Fruit fly (Drosophila melanogaster) whole organism, embryonic: Measurements from ENCODE around the gene CG7878.
A peak's percentile ranks its signal among the peaks of the same experiment; 100 is the strongest.

Source experiments
- Awh ChIP-seq: fragments of 200-800 bp; sonication (Bioruptor generic); IDR thresholded peaks from 2 replicates; pipeline ENCODE4, ENCODE4 v1.3.6; 2022; ENCODE audit warnings: missing biosample characterization, missing genetic modification characterization
- CG11398 ChIP-seq: fragments of 200-800 bp; sonication (Bioruptor generic); optimal IDR thresholded peaks from 2 replicates; lab custom pipeline; 2016; ENCODE audit warnings: missing biosample characterization, missing genetic modification characterization
- CG12744 ChIP-seq: fragments of 200-800 bp; sonication (Bioruptor generic); optimal IDR thresholded peaks from 2 replicates; lab custom pipeline; 2016; ENCODE audit warnings: missing biosample characterization, missing genetic modification characterization
- CG14860 ChIP-seq: fragments of 200-800 bp; sonication (Bioruptor generic); IDR thresholded peaks from 3 replicates; pipeline ENCODE4 v1.3.6; 2022; ENCODE audit warnings: missing biosample characterization, missing genetic modification characterization; ENCODE audit not compliant: partially characterized antibody
- CG16813 ChIP-seq: fragments of 200-800 bp; sonication (Bioruptor generic); IDR thresholded peaks from 3 replicates; pipeline ENCODE4 v1.3.6; 2022; ENCODE audit warnings: missing biosample characterization, missing genetic modification characterization; ENCODE audit not compliant: partially characterized antibody
- CG18476 ChIP-seq: fragments of 200-800 bp; sonication (Bioruptor generic); optimal IDR thresholded peaks from 2 replicates; lab custom pipeline; 2016; ENCODE audit warnings: missing biosample characterization, mild to moderate bottlenecking, missing genetic modification characterization
- CG3847 ChIP-seq: fragments of 200-800 bp; sonication (Bioruptor generic); IDR thresholded peaks from 2 replicates; pipeline ENCODE4 v1.3.6; 2022; ENCODE audit warnings: missing biosample characterization, missing genetic modification characterization
- CG3995 ChIP-seq: fragments of 200-800 bp; sonication (Bioruptor generic); optimal IDR thresholded peaks from 3 replicates; lab custom pipeline; 2016; ENCODE audit warnings: missing biosample characterization, missing genetic modification characterization
- CG43689 ChIP-seq: fragments of 200-800 bp; sonication (Bioruptor generic); IDR thresholded peaks from 2 replicates; pipeline ENCODE4 v1.3.6; 2022; ENCODE audit warnings: missing biosample characterization, missing genetic modification characterization
- CkIIα-i1 ChIP-seq: fragments of 200-800 bp; sonication (Bioruptor generic); IDR thresholded peaks from 2 replicates; pipeline ENCODE4 v1.3.6; 2022; ENCODE audit warnings: missing biosample characterization, missing genetic modification characterization
- Dad ChIP-seq: fragments of 200-800 bp; sonication (Bioruptor generic); optimal IDR thresholded peaks from 3 replicates; lab custom pipeline; 2016; ENCODE audit warnings: missing biosample characterization, missing genetic modification characterization
- Dbx ChIP-seq: fragments of 200-800 bp; sonication (Bioruptor generic); IDR thresholded peaks from 3 replicates; pipeline ENCODE4 v1.3.6; 2022; ENCODE audit warnings: missing biosample characterization, missing genetic modification characterization
- Dll ChIP-seq: fragments of 200-800 bp; sonication (Bioruptor generic); IDR thresholded peaks from 4 replicates; pipeline ENCODE4 v1.3.6; 2022; ENCODE audit warnings: missing biosample characterization, missing genetic modification characterization; ENCODE audit not compliant: partially characterized antibody
- Doc3 ChIP-seq: fragments of 200-800 bp; sonication (Bioruptor generic); IDR thresholded peaks from 3 replicates; pipeline ENCODE4 v1.3.6; 2022; ENCODE audit warnings: missing biosample characterization, missing genetic modification characterization; ENCODE audit not compliant: partially characterized antibody
- Dref ChIP-seq: fragments of 200-800 bp; sonication (Bioruptor generic); IDR thresholded peaks from 2 replicates; pipeline ENCODE4 v1.3.6; 2022; ENCODE audit warnings: missing biosample characterization, missing genetic modification characterization
- HLH54F ChIP-seq: fragments of 200-800 bp; sonication (Bioruptor generic); optimal IDR thresholded peaks from 3 replicates; lab custom pipeline; 2016; ENCODE audit warnings: missing biosample characterization, missing genetic modification characterization
- Lim3 ChIP-seq: fragments of 200-800 bp; sonication (Bioruptor generic); IDR thresholded peaks from 2 replicates; pipeline ENCODE4 v1.3.6; 2022; ENCODE audit warnings: missing biosample characterization, missing genetic modification characterization
- MBD-R2 ChIP-seq: fragments of 200-800 bp; sonication (Bioruptor generic); IDR thresholded peaks from 2 replicates; pipeline ENCODE4 v1.3.6; 2022; ENCODE audit warnings: missing biosample characterization, missing genetic modification characterization
- Meics ChIP-seq: fragments of 200-800 bp; sonication (Bioruptor generic); optimal IDR thresholded peaks from 2 replicates; lab custom pipeline; 2017; ENCODE audit warnings: missing biosample characterization, mild to moderate bottlenecking, missing genetic modification characterization
- NK7.1 ChIP-seq: fragments of 200-800 bp; sonication (Bioruptor generic); optimal IDR thresholded peaks from 3 replicates; lab custom pipeline; 2016; ENCODE audit warnings: missing biosample characterization, missing genetic modification characterization
- Nf-YA ChIP-seq: fragments of 200-800 bp; sonication (Bioruptor generic); IDR thresholded peaks from 2 replicates; pipeline ENCODE4 v1.3.6; 2022; ENCODE audit warnings: missing biosample characterization, missing genetic modification characterization
- Scr ChIP-seq: fragments of 200-800 bp; sonication (Bioruptor generic); IDR thresholded peaks from 2 replicates; pipeline ENCODE4 v1.3.6; 2022; ENCODE audit warnings: missing biosample characterization, missing genetic modification characterization; ENCODE audit not compliant: partially characterized antibody
- abd-A ChIP-seq: fragments of 200-800 bp; sonication (Bioruptor generic); optimal IDR thresholded peaks from 3 replicates; lab custom pipeline; 2019; ENCODE audit warnings: missing biosample characterization, mild to moderate bottlenecking, missing genetic modification characterization, moderate library complexity
- amos ChIP-seq: fragments of 200-800 bp; sonication (Bioruptor generic); IDR thresholded peaks from 2 replicates; pipeline ENCODE4 v1.3.6; 2022; ENCODE audit warnings: missing biosample characterization, missing genetic modification characterization; ENCODE audit not compliant: partially characterized antibody
- ap ChIP-seq: fragments of 200-800 bp; sonication (Bioruptor generic); IDR thresholded peaks from 2 replicates; pipeline ENCODE4 v1.3.6; 2022; ENCODE audit warnings: missing biosample characterization, missing genetic modification characterization
- ara ChIP-seq: fragments of 200-800 bp; sonication (Bioruptor generic); IDR thresholded peaks from 2 replicates; pipeline ENCODE4 v1.3.6; 2022; ENCODE audit warnings: missing biosample characterization, missing genetic modification characterization
- bbx ChIP-seq: fragments of 200-800 bp; sonication (Bioruptor generic); IDR thresholded peaks from 2 replicates; pipeline ENCODE4 v1.3.6; 2022; ENCODE audit warnings: missing biosample characterization, missing genetic modification characterization; ENCODE audit not compliant: partially characterized antibody
- cwo ChIP-seq: fragments of 200-800 bp; sonication (Bioruptor generic); optimal IDR thresholded peaks from 3 replicates; lab custom pipeline; 2017; ENCODE audit warnings: missing biosample characterization, missing genetic modification characterization, mild to moderate bottlenecking, moderate library complexity, missing genetic modification reagents
- dimm ChIP-seq: fragments of 200-800 bp; sonication (Bioruptor generic); IDR thresholded peaks from 2 replicates; pipeline ENCODE4 v1.3.6; 2022; ENCODE audit warnings: missing biosample characterization, missing genetic modification characterization
- ems ChIP-seq: fragments of 200-800 bp; sonication (Bioruptor generic); optimal IDR thresholded peaks from 3 replicates; lab custom pipeline; 2016; ENCODE audit warnings: missing biosample characterization, missing genetic modification characterization
- exex ChIP-seq: fragments of 200-800 bp; sonication (Bioruptor generic); optimal IDR thresholded peaks from 4 replicates; lab custom pipeline; 2018; ENCODE audit warnings: missing biosample characterization, mild to moderate bottlenecking, missing genetic modification characterization, moderate library complexity
- h ChIP-seq: fragments of >200 bp; optimal IDR thresholded peaks from 2 replicates; lab custom pipeline; 2017
- ind ChIP-seq: fragments of 200-800 bp; sonication (Bioruptor generic); optimal IDR thresholded peaks from 3 replicates; lab custom pipeline; 2016; ENCODE audit warnings: missing biosample characterization, missing genetic modification characterization
- kay ChIP-seq: fragments of 200-800 bp; sonication (Bioruptor generic); optimal IDR thresholded peaks from 2 replicates; lab custom pipeline; 2016; ENCODE audit warnings: missing biosample characterization, missing genetic modification characterization
- nau ChIP-seq: fragments of 200-800 bp; sonication (Bioruptor generic); optimal IDR thresholded peaks from 3 replicates; lab custom pipeline; 2017; ENCODE audit warnings: missing biosample characterization, mild to moderate bottlenecking, missing genetic modification characterization, missing genetic modification reagents
- nerfin-2 ChIP-seq: fragments of 200-800 bp; sonication (Bioruptor generic); IDR thresholded peaks from 2 replicates; pipeline ENCODE4 v1.3.6; 2022; ENCODE audit warnings: missing biosample characterization, missing genetic modification characterization; ENCODE audit not compliant: partially characterized antibody
- nom ChIP-seq: fragments of 200-800 bp; sonication (Bioruptor generic); optimal IDR thresholded peaks from 2 replicates; lab custom pipeline; 2017; ENCODE audit warnings: missing biosample characterization, missing genetic modification characterization, mild to moderate bottlenecking, moderate library complexity, missing genetic modification reagents
- oc ChIP-seq: fragments of 200-800 bp; sonication (Bioruptor generic); optimal IDR thresholded peaks from 2 replicates; lab custom pipeline; 2018; ENCODE audit warnings: missing biosample characterization, mild to moderate bottlenecking, missing genetic modification characterization, moderate library complexity
- otp ChIP-seq: fragments of 200-800 bp; sonication (Bioruptor generic); IDR thresholded peaks from 3 replicates; pipeline ENCODE4, ENCODE4 v1.3.6; 2022; ENCODE audit warnings: missing biosample characterization, missing genetic modification characterization
- pita ChIP-seq: fragments of 200-800 bp; sonication (Bioruptor generic); optimal IDR thresholded peaks from 2 replicates; lab custom pipeline; 2017; ENCODE audit warnings: missing biosample characterization, mild to moderate bottlenecking, missing genetic modification characterization
- pzg ChIP-seq: fragments of 200-800 bp; sonication (Bioruptor generic); optimal IDR thresholded peaks from 3 replicates; lab custom pipeline; 2018; ENCODE audit warnings: missing biosample characterization, mild to moderate bottlenecking, missing genetic modification characterization, moderate library complexity
- rib ChIP-seq: fragments of 200-800 bp; sonication (Bioruptor generic); IDR thresholded peaks from 2 replicates; pipeline ENCODE4 v1.3.6; 2022; ENCODE audit warnings: missing biosample characterization, missing genetic modification characterization
- sc ChIP-seq, 3 experiments: fragments of >200 bp in 2 of 3; fragments of 200-800 bp in 1 of 3; sonication (Bioruptor generic) in 1 of 3; optimal IDR thresholded peaks; 2 replicates in 2 of 3; 3 replicates in 1 of 3; lab custom pipeline; 2017; ENCODE audit warnings: mild to moderate bottlenecking in 1 of 3, missing biosample characterization in 1 of 3, missing genetic modification characterization in 1 of 3, missing genetic modification reagents in 1 of 3
- sd ChIP-seq: fragments of 200-800 bp; sonication (Bioruptor generic); optimal IDR thresholded peaks from 3 replicates; lab custom pipeline; 2018; ENCODE audit warnings: missing biosample characterization, mild to moderate bottlenecking, missing genetic modification characterization, moderate library complexity
- sens-2 ChIP-seq: fragments of 200-800 bp; sonication (Bioruptor generic); IDR thresholded peaks from 2 replicates; pipeline ENCODE4 v1.3.6; 2022; ENCODE audit warnings: missing biosample characterization, missing genetic modification characterization
- trh ChIP-seq: fragments of 200-800 bp; sonication (Bioruptor generic); optimal IDR thresholded peaks from 2 replicates; lab custom pipeline; 2016; ENCODE audit warnings: missing biosample characterization, missing genetic modification characterization
- unc-4 ChIP-seq: fragments of 200-800 bp; sonication (Bioruptor generic); IDR thresholded peaks from 2 replicates; pipeline ENCODE4 v1.3.6; 2022; ENCODE audit warnings: missing biosample characterization, missing genetic modification characterization; ENCODE audit not compliant: partially characterized antibody
- vnd ChIP-seq: fragments of 200-800 bp; sonication (Bioruptor generic); IDR thresholded peaks from 3 replicates; pipeline ENCODE4 v1.3.6; 2022; ENCODE audit warnings: missing biosample characterization, missing genetic modification characterization; ENCODE audit not compliant: partially characterized antibody
- wek ChIP-seq: fragments of 200-800 bp; sonication (Bioruptor generic); optimal IDR thresholded peaks from 3 replicates; lab custom pipeline; 2018; ENCODE audit warnings: missing biosample characterization, mild to moderate bottlenecking, missing genetic modification characterization, moderate library complexity

The CG7878 gene

dm6 chr3R:8140628-8141372 is 18.3 kb downstream of the CG7878 start (continued):
- TF ChIP-seq unc-4 (GFP tag; lab: Robert Waterston, UW) = 0 out of 2 replicates have a peak, but pooled peaks have one; percentile 41
- TF ChIP-seq wek (GFP tag; lab: Kevin White, UChicago) = no peak
- TF ChIP-seq abd-A (tag; lab: Kevin White, UChicago) = peak; percentile 95
- TF ChIP-seq Lim3 = no peak
- peak; percentile 83 for TF ChIP-seq amos (GFP tag; lab: Robert Waterston, UW)
- TF ChIP-seq pzg = no peak
- peak; percentile 63 for TF ChIP-seq exex
- no peak for TF ChIP-seq otp (GFP tag; lab: Robert Waterston, UW)
- TF ChIP-seq Dref = no peak
- TF ChIP-seq ind (GFP tag; lab: Kevin White, UChicago) = no peak
- TF ChIP-seq Awh (GFP tag; lab: Robert Waterston, UW) = peak; percentile 78
- peak; percentile 67; the same call in 2 of the 3 replicates for TF ChIP-seq CG14860 (GFP tag; lab: Robert Waterston, UW)
- no peak for TF ChIP-seq sc (optimal IDR thresholded peaks at IDR 0.05; lab: Kevin White, UChicago)
- no peak for TF ChIP-seq sc (GFP tag; optimal IDR thresholded peaks at IDR 0.05; lab: Kevin White, UChicago)
- peak; percentile 85 for TF ChIP-seq CG16813
- TF ChIP-seq MBD-R2 (GFP tag; lab: Robert Waterston, UW) = no peak
- TF ChIP-seq rib = no peak
- peak; percentile 50; the same call in 3 of the 4 replicates for TF ChIP-seq Dll (GFP tag; lab: Robert Waterston, UW)
- no peak for TF ChIP-seq nom (GFP tag; lab: Kevin White, UChicago)
- no peak for TF ChIP-seq h (lab: Kevin White, UChicago)
- peak; percentile 13 for TF ChIP-seq oc
- no peak for TF ChIP-seq Dbx (GFP tag; lab: Robert Waterston, UW)
- no peak for TF ChIP-seq dimm
- TF ChIP-seq CG43689 (GFP tag; lab: Robert Waterston, UW) = no peak
- no peak for TF ChIP-seq ap
- no peak for TF ChIP-seq nau
- TF ChIP-seq Doc3 (GFP tag; lab: Robert Waterston, UW) = peak; percentile 35; the same call in 1 of the 3 replicates
- TF ChIP-seq trh = no peak
- no peak for TF ChIP-seq HLH54F (GFP tag; lab: Kevin White, UChicago)
- no peak for TF ChIP-seq CkIIα-i1 (GFP tag; lab: Robert Waterston, UW)
- no peak for TF ChIP-seq sd (tag; lab: Kevin White, UChicago)
- no peak for TF ChIP-seq pita (GFP tag; lab: Kevin White, UChicago)
- TF ChIP-seq vnd (GFP tag; lab: Robert Waterston, UW) = peak; percentile 61; the same call in 2 of the 3 replicates
- TF ChIP-seq Scr = peak; percentile 72
- TF ChIP-seq Meics = no peak
- no peak for TF ChIP-seq cwo
- TF ChIP-seq CG12744 (GFP tag; lab: Kevin White, UChicago) = no peak
- TF ChIP-seq nerfin-2 (GFP tag; lab: Robert Waterston, UW) = peak; percentile 87
- TF ChIP-seq Dad (GFP tag; lab: Kevin White, UChicago) = no peak
- TF ChIP-seq CG11398 (GFP tag; lab: Kevin White, UChicago) = no peak
- TF ChIP-seq CG3995 (GFP tag; lab: Kevin White, UChicago) = no peak
- no peak for TF ChIP-seq ems (GFP tag; lab: Kevin White, UChicago)
- peak; percentile 87 for TF ChIP-seq bbx (GFP tag; lab: Robert Waterston, UW)
- no peak for TF ChIP-seq sens-2 (GFP tag; lab: Robert Waterston, UW)
- no peak for TF ChIP-seq Nf-YA
- no peak for TF ChIP-seq CG3847
- no peak for TF ChIP-seq kay (GFP tag; lab: Kevin White, UChicago)
- no peak for TF ChIP-seq NK7.1 (GFP tag; lab: Kevin White, UChicago)
- no peak for TF ChIP-seq CG18476 (GFP tag; lab: Kevin White, UChicago)
- TF ChIP-seq ara (GFP tag; lab: Robert Waterston, UW) = no peak
